Worm (Caenorhabditis elegans) whole organism, L2 larva: ENCODE results near the gene Y54G2A.48.
"Not testable (repeated sequence)": the region's sequence is repeated elsewhere in the genome, so short reads cannot be mapped to it uniquely, and the experiment has no call there.

ENCODE experiments used
- C34F6.9 ChIP-seq: fragments of 150-350 bp; optimal IDR thresholded peaks from 2 replicates; lab custom pipeline; 2014; ENCODE audit warnings: missing biosample characterization, missing genetic modification characterization
- F13H6.1 ChIP-seq: sonication (generic microtip); optimal IDR thresholded peaks from 2 replicates; lab custom pipeline; 2016; ENCODE audit warnings: missing genetic modification characterization, missing compliant biosample characterization
- R02D3.7 ChIP-seq: fragments of 150-350 bp; optimal IDR thresholded peaks from 2 replicates; lab custom pipeline; 2014; ENCODE audit warnings: missing biosample characterization, missing genetic modification characterization
- Y55F3AM.14 ChIP-seq: fragments of 200-800 bp; sonication (Bioruptor generic); optimal IDR thresholded peaks from 2 replicates; lab custom pipeline; 2018; ENCODE audit warnings: mild to moderate bottlenecking, missing genetic modification characterization, missing compliant biosample characterization
- alr-1 ChIP-seq: fragments of 150-350 bp; optimal IDR thresholded peaks from 2 replicates; lab custom pipeline; 2014; ENCODE audit warnings: missing biosample characterization, missing genetic modification characterization
- aly-2 ChIP-seq: fragments of 150-350 bp; optimal IDR thresholded peaks from 2 replicates; lab custom pipeline; 2014; ENCODE audit warnings: missing biosample characterization, missing genetic modification characterization
- ama-1 ChIP-seq: fragments of 150-350 bp; optimal IDR thresholded peaks from 2 replicates; lab custom pipeline; 2018; ENCODE audit warnings: inconsistent platforms
- blmp-1 ChIP-seq: sonication (generic microtip); optimal IDR thresholded peaks from 2 replicates; lab custom pipeline; 2017; ENCODE audit warnings: missing genetic modification characterization, mild to moderate bottlenecking, missing compliant biosample characterization, antibody characterized with exemption, moderate library complexity; ENCODE audit not compliant: insufficient read depth
- ceh-16 ChIP-seq: fragments of 150-350 bp; optimal IDR thresholded peaks from 2 replicates; lab custom pipeline; 2014; ENCODE audit warnings: missing biosample characterization, missing genetic modification characterization
- lin-11 ChIP-seq: fragments of 150-350 bp; sonication (generic microtip); optimal IDR thresholded peaks from 2 replicates; lab custom pipeline; 2014; ENCODE audit warnings: missing biosample characterization, missing genetic modification characterization, inconsistent platforms, mixed read lengths
- lin-13 ChIP-seq: fragments of 150-350 bp; optimal IDR thresholded peaks from 2 replicates; lab custom pipeline; 2014; ENCODE audit warnings: missing biosample characterization, missing genetic modification reagents, missing genetic modification characterization
- lin-39 ChIP-seq: fragments of 150-350 bp; optimal IDR thresholded peaks from 2 replicates; lab custom pipeline; 2014; ENCODE audit warnings: missing biosample characterization, missing genetic modification reagents, missing genetic modification characterization
- lsy-2 ChIP-seq, 2 experiments: fragments of 150-350 bp in 1 of 2; sonication (generic microtip) in 1 of 2; optimal IDR thresholded peaks; 2 replicates each; lab custom pipeline; 2014 to 2017; ENCODE audit warnings: missing biosample characterization in 2 of 2, missing genetic modification characterization in 2 of 2
- mdl-1 ChIP-seq, 2 experiments: fragments of 150-350 bp in 1 of 2; sonication (generic microtip) in 1 of 2; optimal IDR thresholded peaks; 2 replicates each; lab custom pipeline; 2017; ENCODE audit warnings: missing biosample characterization in 2 of 2, missing genetic modification characterization in 2 of 2
- nhr-11 ChIP-seq: fragments of 150-350 bp; optimal IDR thresholded peaks from 2 replicates; lab custom pipeline; 2014; ENCODE audit warnings: missing biosample characterization, missing genetic modification characterization
- nhr-129 ChIP-seq: fragments of 150-350 bp; optimal IDR thresholded peaks from 2 replicates; lab custom pipeline; 2014; ENCODE audit warnings: missing biosample characterization, missing genetic modification characterization
- nhr-21 ChIP-seq: fragments of 150-350 bp; optimal IDR thresholded peaks from 2 replicates; lab custom pipeline; 2014; ENCODE audit warnings: missing biosample characterization, missing genetic modification characterization
- nhr-23 ChIP-seq: fragments of 150-350 bp; optimal IDR thresholded peaks from 2 replicates; lab custom pipeline; 2014; ENCODE audit warnings: missing biosample characterization, missing genetic modification reagents, missing genetic modification characterization
- nhr-237 ChIP-seq: fragments of 150-350 bp; optimal IDR thresholded peaks from 2 replicates; lab custom pipeline; 2014; ENCODE audit warnings: missing biosample characterization, missing genetic modification characterization
- nhr-6 ChIP-seq: fragments of 150-350 bp; optimal IDR thresholded peaks from 2 replicates; lab custom pipeline; 2014; ENCODE audit warnings: missing biosample characterization, missing genetic modification characterization
- nhr-77 ChIP-seq: fragments of 150-350 bp; optimal IDR thresholded peaks from 2 replicates; lab custom pipeline; 2014; ENCODE audit warnings: missing biosample characterization, missing genetic modification characterization
- peb-1 ChIP-seq: fragments of 150-350 bp; optimal IDR thresholded peaks from 2 replicates; lab custom pipeline; 2014; ENCODE audit warnings: missing biosample characterization, missing genetic modification characterization
- sem-4 ChIP-seq: fragments of 150-350 bp; optimal IDR thresholded peaks from 2 replicates; lab custom pipeline; 2014; ENCODE audit warnings: missing biosample characterization, missing genetic modification reagents, missing genetic modification characterization
- skn-1 ChIP-seq: sonication (generic microtip); optimal IDR thresholded peaks from 2 replicates; lab custom pipeline; 2017; ENCODE audit warnings: missing biosample characterization, missing genetic modification characterization
- sma-3 ChIP-seq: sonication (generic microtip); optimal IDR thresholded peaks from 2 replicates; lab custom pipeline; 2016; ENCODE audit warnings: missing genetic modification reagents, missing genetic modification characterization, missing compliant biosample characterization
- sma-9 ChIP-seq, 2 experiments: fragments of 150-350 bp in 1 of 2; sonication (generic microtip) in 1 of 2; optimal IDR thresholded peaks; 2 replicates each; lab custom pipeline; 2014 to 2016; ENCODE audit warnings: missing genetic modification characterization in 2 of 2, mild to moderate bottlenecking in 1 of 2, missing biosample characterization in 1 of 2, missing compliant biosample characterization in 1 of 2, missing genetic modification reagents in 1 of 2, moderate library complexity in 1 of 2
- snpc-4 ChIP-seq: fragments of 150-350 bp; optimal IDR thresholded peaks from 2 replicates; lab custom pipeline; 2014; ENCODE audit warnings: missing biosample characterization, missing genetic modification characterization
- unc-39 ChIP-seq: fragments of 150-350 bp; optimal IDR thresholded peaks from 2 replicates; lab custom pipeline; 2014; ENCODE audit warnings: missing biosample characterization, missing genetic modification characterization
- unc-55 ChIP-seq: fragments of 150-350 bp; sonication (generic microtip); optimal IDR thresholded peaks from 3 replicates; lab custom pipeline; 2014; ENCODE audit warnings: missing biosample characterization, missing genetic modification reagents, missing genetic modification characterization
- unc-62 ChIP-seq: fragments of 150-350 bp; optimal IDR thresholded peaks from 2 replicates; lab custom pipeline; 2014; ENCODE audit warnings: missing biosample characterization, missing genetic modification reagents, missing genetic modification characterization
- ztf-1 ChIP-seq: fragments of 200-800 bp; sonication (Bioruptor generic); conservative IDR thresholded peaks from 2 replicates; pipeline ENCODE4 v1.3.6; 2022; ENCODE audit warnings: missing genetic modification characterization, missing compliant biosample characterization

The Y54G2A.48 gene

ce11 chrIV:2805525-2805924 lies 27.0 kb downstream of the Y54G2A.48 start, which contains the start of gene Y54G2A.45 (continued):
- no peak for TF ChIP-seq lin-39 (tag; lab: Kevin White, UChicago)
- no peak for TF ChIP-seq nhr-6 (tag; lab: Kevin White, UChicago)
- TF ChIP-seq lin-13: peak; percentile 28
- no peak for TF ChIP-seq nhr-23 (tag; lab: Kevin White, UChicago)
- no peak for TF ChIP-seq alr-1
- no peak for TF ChIP-seq nhr-21 (tag; lab: Kevin White, UChicago)
- peak; percentile 11 for TF ChIP-seq Y55F3AM.14 (GFP tag; lab: Kevin White, UChicago)
- TF ChIP-seq lin-11 (tag; lab: Kevin White, UChicago): no peak
- no peak for TF ChIP-seq nhr-11 (tag; lab: Kevin White, UChicago)
- TF ChIP-seq unc-62 (GFP tag; lab: Kevin White, UChicago): no peak
- TF ChIP-seq peb-1 (tag; lab: Kevin White, UChicago): no peak
- no peak for TF ChIP-seq ztf-1 (GFP tag; lab: Robert Waterston, UW)
- TF ChIP-seq snpc-4 (tag; lab: Kevin White, UChicago): no peak
- peak; percentile 41 for TF ChIP-seq skn-1 (tag; lab: Kevin White, UChicago)
- TF ChIP-seq aly-2 (tag; lab: Kevin White, UChicago): no peak

- TF ChIP-seq lin-11 (tag; lab: Kevin White, UChicago): no peak
- no peak for TF ChIP-seq peb-1 (tag; lab: Kevin White, UChicago)
- no peak for TF ChIP-seq F13H6.1 (tag; lab: Kevin White, UChicago)
- no peak for TF ChIP-seq C34F6.9 (tag; lab: Kevin White, UChicago)
- TF ChIP-seq nhr-77 (tag; lab: Kevin White, UChicago): no peak
- TF ChIP-seq nhr-21 (tag; lab: Kevin White, UChicago): no peak
- TF ChIP-seq ztf-1 (GFP tag; lab: Robert Waterston, UW): no peak
- TF ChIP-seq nhr-129: no peak
- no peak for TF ChIP-seq unc-39
- TF ChIP-seq sma-3 (GFP tag; lab: Kevin White, UChicago): no peak
- TF ChIP-seq R02D3.7 (tag; lab: Kevin White, UChicago): no peak
- TF ChIP-seq Y55F3AM.14 (GFP tag; lab: Kevin White, UChicago): no peak
- TF ChIP-seq ama-1: no peak
These were observed 28.8 kb downstream of the Y54G2A.48 start, which contains the start of gene Y54G2A.32 for ce11 chrIV:2803652-2804051. Y54G2A.32 (plus strand) TSS chrIV:2803952.

ce11 chrIV:2802193-2802592 lies 30.3 kb downstream of the Y54G2A.48 start:
- TF ChIP-seq sem-4 (tag; lab: Kevin White, UChicago) (no peak), sma-9 (GFP tag; optimal IDR thresholded peaks at IDR 0.05; lab: Kevin White, UChicago) (no peak), sma-9 (tag; optimal IDR thresholded peaks at IDR 0.05; lab: Kevin White, UChicago) (no peak), unc-55 (GFP tag; lab: Kevin White, UChicago) (peak; percentile 20)

ce11 chrIV:2801558-2801957 lies 30.9 kb downstream of the Y54G2A.48 start, which contains the start of gene Y54G2A.44:
Y54G2A.44 (plus strand) TSS chrIV:2801858.
- not testable (repeated sequence) for TF ChIP-seq blmp-1 (tag; lab: Kevin White, UChicago); mdl-1 (tag; optimal IDR thresholded peaks at IDR 0.05; lab: Kevin White, UChicago); nhr-21 (tag; lab: Kevin White, UChicago)

- TF ChIP-seq nhr-237 (tag; lab: Kevin White, UChicago) (no peak), C34F6.9 (tag; lab: Kevin White, UChicago) (peak; percentile 10), lin-13 (peak; percentile 35), lsy-2 (tag; optimal IDR thresholded peaks at IDR 0.05; lab: Kevin White, UChicago) (peak in 1 of 2 experiments; percentile 17), lin-39 (tag; lab: Kevin White, UChicago) (no peak), sma-9 (GFP tag; optimal IDR thresholded peaks at IDR 0.05; lab: Kevin White, UChicago) (no peak), sma-9 (tag; optimal IDR thresholded peaks at IDR 0.05; lab: Kevin White, UChicago) (no peak), alr-1 (no peak), unc-55 (GFP tag; lab: Kevin White, UChicago) (peak; percentile 20), ceh-16 (tag; lab: Kevin White, UChicago) (no peak)
These were observed 31.5 kb downstream of the Y54G2A.48 start for ce11 chrIV:2801004-2801403.
